Fruit fly (Drosophila melanogaster): ENCODE results near the gene Gr98d.

Gr98d gene

DNA sequence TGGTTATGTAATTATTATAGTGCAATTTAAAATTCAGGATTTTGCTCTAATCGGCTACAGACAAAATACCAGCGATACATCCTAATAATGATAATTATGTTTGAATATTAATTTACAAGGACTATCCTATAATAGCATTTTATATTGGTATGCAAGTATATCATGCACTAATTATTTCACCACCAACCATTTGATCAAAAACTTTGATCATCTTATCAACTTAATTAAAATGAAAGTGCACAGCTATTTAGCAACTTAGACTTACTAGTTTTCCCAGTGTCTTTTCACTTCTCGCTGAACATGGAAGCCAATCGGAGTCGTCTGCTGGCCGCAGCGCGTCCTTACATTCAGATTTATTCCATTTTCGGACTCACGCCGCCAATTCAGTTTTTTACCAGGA, at the start of gene Gr98d:
Gene Gr98d (plus strand): TSS at position 301 of the 400 bp plus-strand sequence.
- no peak for TF ChIP-seq CG17801 (GFP tag; optimal IDR thresholded peaks at IDR 0.05; ENCODE audit: partially characterized antibody)

dm6 chr3R:27497616-27498015, 48.2 kb upstream of the Gr98d start:
- TF ChIP-seq CG17801 (GFP tag; optimal IDR thresholded peaks at IDR 0.05; ENCODE audit: partially characterized antibody) = no peak

DNA sequence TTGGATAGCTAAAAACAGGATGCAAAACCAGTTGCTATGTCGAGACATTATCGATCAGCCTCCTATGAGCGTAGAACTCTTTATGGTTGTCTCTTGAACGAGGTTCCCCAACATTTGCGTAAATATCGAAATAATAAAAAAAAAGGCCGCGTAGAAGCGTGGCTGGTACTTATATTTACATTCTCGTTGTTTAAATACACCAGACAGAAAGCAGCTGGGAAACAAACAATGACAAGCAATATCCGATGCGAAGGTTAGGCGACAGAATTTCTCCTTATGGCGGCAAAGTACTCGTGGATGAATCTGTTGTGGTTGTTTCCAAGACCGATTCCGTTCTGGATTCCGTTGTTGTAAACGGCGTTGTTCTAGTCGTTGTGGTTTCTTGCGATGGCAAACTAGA, 43.9 kb upstream of the Gr98d start, which contains the start of gene CG43139:
Gene CG43139 (minus strand): TSS at position 88 of the 400 bp plus-strand sequence.
- no peak for TF ChIP-seq CG17801 (GFP tag; optimal IDR thresholded peaks at IDR 0.05; ENCODE audit: partially characterized antibody)

DNA sequence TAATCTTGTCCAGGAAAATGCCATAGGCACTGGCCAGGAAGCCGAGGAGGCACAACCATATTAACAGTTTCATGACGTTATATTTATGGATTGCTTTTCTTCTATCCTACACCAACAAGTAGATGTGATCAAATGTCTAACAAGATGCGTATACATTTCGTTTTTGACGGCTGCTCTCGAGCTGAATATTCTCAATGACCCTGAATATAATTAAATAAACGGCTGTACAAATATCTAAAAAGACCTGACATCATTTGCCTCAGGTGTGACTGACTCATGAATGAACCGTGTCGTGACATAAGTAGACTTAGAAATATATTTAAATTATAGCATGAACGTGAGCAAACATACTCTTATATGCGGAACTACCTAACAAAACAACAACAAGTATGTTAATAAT, 43.0 kb upstream of the Gr98d start, which contains the start of gene CG5402:
Gene CG5402 (minus strand): TSS at position 101 of the 400 bp plus-strand sequence.
- TF ChIP-seq CG17801 (GFP tag; optimal IDR thresholded peaks at IDR 0.05; ENCODE audit: partially characterized antibody) = no peak

DNA sequence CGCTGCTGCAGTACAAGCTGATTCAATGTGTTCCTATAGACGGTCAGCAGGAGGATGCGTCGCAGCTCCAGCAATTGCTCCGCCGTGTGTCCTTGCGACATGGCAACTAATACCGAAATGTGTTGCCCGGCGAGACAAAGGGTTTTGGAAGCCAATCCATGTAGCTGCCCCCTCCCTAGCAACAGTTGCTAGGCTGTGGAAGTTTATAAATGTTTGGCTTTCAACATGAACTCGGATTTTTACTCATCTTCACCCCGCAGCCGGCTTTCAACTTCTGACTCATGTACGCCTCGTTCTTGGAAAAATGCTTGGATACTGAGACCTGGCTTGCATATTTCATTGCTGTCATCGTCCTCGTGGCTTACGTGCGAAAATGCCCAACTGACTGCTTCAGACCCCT, 28.7 kb upstream of the Gr98d start, which contains the start of gene CG13972:
Gene CG13972 (minus strand): TSS at position 101 of the 400 bp plus-strand sequence.
- TF ChIP-seq CG17801 (GFP tag; optimal IDR thresholded peaks at IDR 0.05; ENCODE audit: partially characterized antibody) = no peak

DNA sequence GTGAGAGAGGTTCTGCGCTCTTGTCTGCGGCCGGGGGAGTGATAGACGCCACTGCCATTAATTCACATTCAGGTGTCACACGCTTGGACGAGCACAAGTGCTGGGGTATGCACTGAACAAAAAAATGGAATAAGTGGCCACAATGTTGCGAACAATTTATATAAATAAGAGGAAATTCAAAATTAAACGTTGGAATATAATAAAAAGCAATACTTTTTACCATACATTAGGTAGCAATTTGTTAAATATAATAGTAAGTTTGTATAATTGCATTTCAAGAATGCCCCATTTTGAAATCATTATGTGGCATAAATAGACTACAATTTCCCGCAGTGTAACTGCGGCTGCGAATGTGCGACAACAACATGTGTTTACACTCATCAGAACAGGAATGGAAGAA, 26.0 kb upstream of the Gr98d start:
- no peak for TF ChIP-seq CG17801 (GFP tag; optimal IDR thresholded peaks at IDR 0.05; ENCODE audit: partially characterized antibody)

DNA sequence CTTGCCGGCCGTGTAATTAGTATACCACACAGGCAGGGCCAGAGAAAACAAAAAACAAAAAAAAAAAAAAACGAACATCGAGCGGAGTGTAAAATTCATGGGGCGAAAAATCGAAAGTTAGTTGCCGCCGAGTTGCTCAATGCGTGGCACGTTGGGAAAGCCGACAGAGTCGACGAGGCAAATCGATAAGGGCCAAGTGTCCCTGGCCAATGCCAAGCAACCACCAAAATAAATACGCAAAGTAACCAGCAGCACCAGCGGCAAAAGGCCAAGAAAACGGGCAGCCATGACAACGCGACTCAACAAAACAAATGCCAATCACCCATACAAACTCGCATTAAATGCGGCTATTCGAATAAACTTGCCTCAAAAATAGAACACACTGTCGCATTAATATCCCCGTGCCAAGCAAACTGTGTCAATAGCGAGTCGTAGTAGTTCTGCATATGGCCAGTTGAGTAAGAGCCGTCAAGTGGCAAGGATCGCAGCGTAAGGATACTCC, 25.4 kb upstream of the Gr98d start, which contains the start of gene CG12885:
Gene CG12885 (plus strand): TSS at position 452 of the 502 bp plus-strand sequence.
- TF ChIP-seq CG17801 (GFP tag; optimal IDR thresholded peaks at IDR 0.05; ENCODE audit: partially characterized antibody) = no peak

- no peak for TF ChIP-seq CG17801 (GFP tag; optimal IDR thresholded peaks at IDR 0.05; ENCODE audit: partially characterized antibody)
Observed at dm6 chr3R:27533225-27533624, 12.6 kb upstream of the Gr98d start.

dm6 chr3R:27542197-27542596, 3.7 kb upstream of the Gr98d start, which contains the start of gene Gr98b:
TSS of gene Gr98b (plus strand) at chr3R:27542497.
- TF ChIP-seq CG17801 (GFP tag; optimal IDR thresholded peaks at IDR 0.05; ENCODE audit: partially characterized antibody) = no peak

DNA sequence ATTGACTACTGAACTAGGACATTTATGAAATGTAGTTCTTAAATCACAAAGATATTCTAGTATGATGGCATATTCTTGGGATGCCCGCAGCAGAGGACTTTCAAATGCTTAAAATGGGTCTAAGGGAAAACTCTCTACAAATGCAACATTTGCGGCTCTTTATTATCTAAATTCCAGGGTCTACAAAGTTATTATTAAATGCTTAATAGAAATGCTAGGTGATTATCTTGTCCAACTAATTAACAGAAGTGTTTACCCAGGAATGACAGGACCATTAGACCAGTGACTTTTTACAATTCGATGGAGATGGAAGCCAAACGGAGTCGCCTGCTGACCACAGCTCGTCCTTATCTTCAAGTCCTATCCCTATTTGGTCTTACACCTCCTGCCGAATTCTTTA, 1.7 kb upstream of the Gr98d start, which contains the start of gene Gr98c:
Gene Gr98c (plus strand): TSS at position 301 of the 400 bp plus-strand sequence.
- TF ChIP-seq CG17801 (GFP tag; optimal IDR thresholded peaks at IDR 0.05; ENCODE audit: partially characterized antibody) = no peak

DNA sequence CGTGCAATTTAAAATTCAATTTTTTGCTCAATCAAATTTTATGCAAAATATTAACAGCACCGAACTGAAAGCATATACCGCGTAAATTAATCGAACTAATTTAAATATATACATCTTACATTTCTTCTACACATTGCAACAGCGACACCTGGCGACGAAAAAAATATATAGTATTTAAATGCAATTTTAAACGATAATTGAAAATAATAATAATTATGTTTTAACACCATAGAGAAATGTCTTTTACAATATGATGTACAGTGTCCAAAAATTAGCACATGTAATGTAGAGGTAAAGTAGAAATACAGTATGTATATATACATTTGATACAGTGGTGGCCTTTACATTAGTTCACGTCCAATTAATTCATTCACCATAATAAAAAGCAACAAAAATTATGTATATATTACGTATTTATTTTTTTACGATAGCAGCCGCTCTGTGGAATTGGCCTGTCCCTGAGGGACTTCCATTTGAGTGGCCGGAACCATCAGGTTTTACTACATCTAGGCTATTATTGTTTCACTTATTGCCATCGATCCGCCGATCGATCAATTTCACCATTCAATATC, 1.6 kb downstream of the Gr98d start:
- TF ChIP-seq CG17801 (GFP tag; optimal IDR thresholded peaks at IDR 0.05; ENCODE audit: partially characterized antibody) = no peak

dm6 chr3R:27552710-27553109, 6.9 kb downstream of the Gr98d start:
- TF ChIP-seq CG17801 (GFP tag; optimal IDR thresholded peaks at IDR 0.05; ENCODE audit: partially characterized antibody) = no peak

DNA sequence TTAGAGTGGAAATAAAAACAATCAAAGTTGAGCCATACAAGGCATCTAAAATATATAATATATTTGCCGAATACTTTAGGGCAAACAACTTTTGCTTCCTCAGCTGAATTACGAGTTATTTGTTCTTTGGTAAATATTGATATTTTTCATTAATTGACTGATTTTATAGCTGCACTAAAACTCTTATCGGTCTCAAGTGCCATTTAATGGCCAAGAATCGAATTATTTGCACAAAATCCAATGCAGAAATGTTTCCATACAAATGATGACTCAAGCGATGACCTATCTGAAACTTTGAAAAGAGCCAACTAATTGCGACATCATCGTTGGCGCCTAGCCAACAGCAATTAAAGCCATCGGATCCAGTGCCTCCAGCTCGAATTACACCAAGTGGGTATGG, 7.5 kb downstream of the Gr98d start:
- TF ChIP-seq CG17801 (GFP tag; optimal IDR thresholded peaks at IDR 0.05; ENCODE audit: partially characterized antibody) = no peak

- TF ChIP-seq CG17801 (GFP tag; optimal IDR thresholded peaks at IDR 0.05; ENCODE audit: partially characterized antibody) = peak; percentile 85
Observed at dm6 chr3R:27553921-27554320, 8.1 kb downstream of the Gr98d start.

DNA sequence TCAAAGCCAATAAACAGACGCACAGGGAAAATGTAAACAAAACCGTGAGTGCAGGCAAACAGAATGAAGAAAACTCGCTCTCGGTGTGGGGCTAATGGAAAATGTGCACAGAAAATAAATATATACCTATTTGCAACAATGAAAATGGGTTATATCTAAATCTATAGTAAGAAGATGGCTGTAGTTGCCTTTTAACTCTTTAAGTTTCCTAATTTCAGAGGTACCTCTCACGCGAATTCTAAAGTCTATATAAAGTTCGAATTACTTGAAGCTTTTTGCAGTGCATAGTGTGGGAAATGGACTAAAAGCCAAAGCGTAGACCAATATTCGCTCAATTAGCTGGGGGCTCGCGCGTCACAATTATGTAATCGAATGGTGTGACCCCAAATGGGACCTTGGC, 9.1 kb downstream of the Gr98d start:
- peak; percentile 63 for TF ChIP-seq CG17801 (GFP tag; optimal IDR thresholded peaks at IDR 0.05; ENCODE audit: partially characterized antibody)

DNA sequence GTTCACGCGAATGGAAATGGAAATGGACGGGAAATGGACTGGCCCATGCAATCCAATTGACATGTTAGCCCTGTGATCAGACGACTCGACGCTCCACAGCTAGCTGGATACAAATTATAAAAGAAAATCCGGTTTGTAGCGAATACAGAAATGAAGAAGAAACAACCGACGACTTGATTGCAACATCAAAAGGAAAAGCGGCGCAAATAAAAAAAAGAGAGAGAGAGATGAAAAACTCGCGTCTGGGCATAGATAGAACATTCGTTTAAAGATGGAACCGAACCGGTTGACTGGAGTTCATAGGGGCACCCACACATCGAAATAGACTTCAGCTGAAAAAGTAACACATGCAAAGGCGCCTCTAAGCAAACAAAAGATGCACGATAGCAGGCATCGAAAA, 10.0 kb downstream of the Gr98d start:
- no peak for TF ChIP-seq CG17801 (GFP tag; optimal IDR thresholded peaks at IDR 0.05; ENCODE audit: partially characterized antibody)

DNA sequence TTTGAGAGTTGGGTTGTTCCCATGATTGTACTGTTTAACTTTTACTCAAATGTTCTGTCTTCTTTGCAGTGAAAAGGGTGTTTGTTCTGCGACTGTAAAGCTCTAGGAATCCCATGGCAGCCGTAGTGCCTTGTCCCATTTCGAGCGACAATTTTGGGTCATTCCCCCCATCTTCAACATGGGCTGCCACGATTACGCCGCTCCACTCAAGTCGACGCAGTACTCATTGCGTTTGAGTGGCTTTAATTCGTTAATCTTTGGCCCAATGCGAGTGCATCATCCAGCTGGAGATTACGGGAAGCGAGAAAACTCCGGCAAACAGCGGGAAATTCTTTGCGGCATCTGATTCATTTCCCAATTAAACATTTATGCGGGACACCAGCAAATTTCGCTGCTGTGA, 10.6 kb downstream of the Gr98d start:
- TF ChIP-seq CG17801 (GFP tag; optimal IDR thresholded peaks at IDR 0.05; ENCODE audit: partially characterized antibody) = no peak

All from ovary, adult (tissue).